Fruit fly (Drosophila melanogaster) Kc167 (cell line): Measurements from ENCODE around the gene Amnionless.

ENCODE experiments used
- Myc ChIP-seq: fragments of >200 bp; optimal IDR thresholded peaks from 2 replicates; lab custom pipeline; 2017; ENCODE audit warnings: missing external identifiers
- h ChIP-seq: fragments of >200 bp; optimal IDR thresholded peaks from 3 replicates; lab custom pipeline; 2018; ENCODE audit warnings: missing external identifiers
- psq ChIP-seq: fragments of >200 bp; optimal IDR thresholded peaks from 2 replicates; lab custom pipeline; 2017; ENCODE audit warnings: missing external identifiers
- ttk ChIP-seq: sonication (Bioruptor generic); optimal IDR thresholded peaks from 2 replicates; lab custom pipeline; 2017; ENCODE audit warnings: missing external identifiers

DNA sequence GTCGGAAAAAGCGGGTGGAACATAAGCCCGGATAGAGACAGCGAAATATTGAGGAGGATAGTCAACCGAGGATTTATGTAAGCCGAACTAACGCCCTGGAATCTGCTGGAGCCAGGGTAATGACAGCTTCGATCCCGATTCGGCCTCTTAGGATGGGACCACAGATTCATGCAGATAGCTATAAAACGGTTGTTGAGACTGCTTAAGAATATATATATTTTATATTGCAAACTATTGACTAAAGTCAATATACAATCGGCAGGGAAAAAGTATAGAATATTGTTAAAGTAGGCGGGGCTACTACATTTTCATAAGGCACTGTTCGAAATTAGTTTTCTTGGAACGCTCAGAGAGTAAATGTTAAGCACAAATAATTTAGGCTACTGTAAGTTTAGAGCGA is 20.2 kb downstream of the Amnionless start, which contains the start of gene CG3345:
- no peak for TF ChIP-seq Myc (lab: Kevin White, UChicago)
- no peak for TF ChIP-seq psq (lab: Kevin White, UChicago)
- TF ChIP-seq h (lab: Kevin White, UChicago): no peak
- TF ChIP-seq ttk: no peak
